Worm (Caenorhabditis elegans): Measurements from ENCODE around the gene H25K10.2.

DNA sequence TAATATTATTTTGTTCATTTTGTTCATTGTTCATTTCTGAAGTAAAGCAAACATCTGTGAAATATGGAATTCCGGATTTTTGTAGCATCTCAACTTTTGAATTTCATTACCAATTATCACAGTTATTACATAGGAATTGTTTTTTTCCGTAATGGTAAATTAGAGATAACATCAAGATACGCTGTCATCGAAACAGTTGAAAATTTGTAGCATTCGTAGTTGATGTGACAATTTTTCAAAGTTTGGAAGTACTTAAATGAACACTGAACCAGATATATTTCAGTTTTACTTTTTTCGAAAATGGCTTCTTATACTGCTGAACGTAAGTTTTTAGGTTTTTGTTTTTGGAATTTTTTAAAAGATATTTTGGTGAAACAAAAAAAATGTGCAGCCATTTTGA, 14.9 kb upstream of the H25K10.2 start, which contains the start of gene H25K10.4:
- TF ChIP-seq dmd-4 (tag; optimal IDR thresholded peaks at IDR 0.05; ENCODE audit: borderline replicate concordance), result no peak
- no peak for TF ChIP-seq che-1 (tag; optimal IDR thresholded peaks at IDR 0.05)
- TF ChIP-seq ztf-16 (tag; optimal IDR thresholded peaks at IDR 0.05), result no peak

Measured in whole organism, late embryonic.